Fruit fly (Drosophila melanogaster): ENCODE data around the gene CG34177.

The CG34177 gene

dm6 chr2L:4422154-4422553, 11.6 kb upstream of the CG34177 start:
- TF ChIP-seq kay (GFP tag; ENCODE audit: borderline replicate concordance) (no peak), CG1620 (GFP tag; optimal IDR thresholded peaks at IDR 0.05) (no peak), CG12768 (GFP tag; optimal IDR thresholded peaks at IDR 0.05) (no peak), cnc (optimal IDR thresholded peaks at IDR 0.05) (no peak), CG14711 (tag; optimal IDR thresholded peaks at IDR 0.05) (no peak), Crg-1 (GFP tag; optimal IDR thresholded peaks at IDR 0.05) (no peak), CG7101 (tag; optimal IDR thresholded peaks at IDR 0.05) (no peak), Clk (GFP tag; optimal IDR thresholded peaks at IDR 0.05) (no peak), pad (GFP tag; optimal IDR thresholded peaks at IDR 0.05) (no peak), CG7045 (GFP tag; optimal IDR thresholded peaks at IDR 0.05) (no peak), CG5204 (GFP tag; optimal IDR thresholded peaks at IDR 0.05) (no peak), tj (GFP tag; optimal IDR thresholded peaks at IDR 0.05) (no peak), CG11617 (GFP tag; optimal IDR thresholded peaks at IDR 0.05) (no peak), cic (GFP tag; optimal IDR thresholded peaks at IDR 0.05) (no peak), Mnt (GFP tag; optimal IDR thresholded peaks at IDR 0.05) (no peak), Hr96 (GFP tag; optimal IDR thresholded peaks at IDR 0.05) (no peak), CG33017 (tag; optimal IDR thresholded peaks at IDR 0.05) (no peak), ovo (GFP tag; optimal IDR thresholded peaks at IDR 0.05) (no peak)

dm6 chr2L:4437487-4437886, 3.8 kb downstream of the CG34177 start, which contains the start of gene CG43056:
Gene CG43056, plus strand, starts transcription at chr2L:4437787.
- TF ChIP-seq cnc (optimal IDR thresholded peaks at IDR 0.05) (no peak), Mnt (GFP tag; optimal IDR thresholded peaks at IDR 0.05) (no peak)

dm6 chr2L:4440881-4441737, 7.4 kb downstream of the CG34177 start, which contains the start of gene CG15431:
Gene CG15431, minus strand, starts transcription at chr2L:4441282.
- TF ChIP-seq CG11617 (GFP tag; optimal IDR thresholded peaks at IDR 0.05), result peak; percentile 25
- no peak for TF ChIP-seq kay (GFP tag; ENCODE audit: borderline replicate concordance)
- TF ChIP-seq CG7045 (GFP tag; optimal IDR thresholded peaks at IDR 0.05), result peak; percentile 29
- no peak for TF ChIP-seq CG14711 (tag; optimal IDR thresholded peaks at IDR 0.05)
- TF ChIP-seq CG33017 (tag; optimal IDR thresholded peaks at IDR 0.05), result peak; percentile 5
- no peak for TF ChIP-seq ovo (GFP tag; optimal IDR thresholded peaks at IDR 0.05)
- no peak for TF ChIP-seq CG1620 (GFP tag; optimal IDR thresholded peaks at IDR 0.05)
- no peak for TF ChIP-seq CG7101 (tag; optimal IDR thresholded peaks at IDR 0.05)

- TF ChIP-seq bab1 (GFP tag; optimal IDR thresholded peaks at IDR 0.05), result peak; percentile 9
- no peak for TF ChIP-seq CG5204 (GFP tag; optimal IDR thresholded peaks at IDR 0.05)
- no peak for TF ChIP-seq Clk (GFP tag; optimal IDR thresholded peaks at IDR 0.05)
Measured at dm6 chr2L:4442010-4442587, 8.4 kb downstream of the CG34177 start, which contains the start of the genes Sfp24F and CG15432. Gene Sfp24F, minus strand, starts transcription at chr2L:4442060. Gene CG15432, plus strand, starts transcription at chr2L:4442320.

dm6 chr2L:4444457-4444856, 10.7 kb downstream of the CG34177 start, which contains the start of the genes morgue and Elp3:
Gene morgue, minus strand, starts transcription at chr2L:4444680.
Gene Elp3, plus strand, starts transcription at chr2L:4444732.
- TF ChIP-seq bab1 (GFP tag; optimal IDR thresholded peaks at IDR 0.05), result peak; percentile 29
- no peak for TF ChIP-seq Hr96 (GFP tag; optimal IDR thresholded peaks at IDR 0.05)
- TF ChIP-seq Mnt (GFP tag; optimal IDR thresholded peaks at IDR 0.05), result peak; percentile 93

dm6 chr2L:4448582-4449016, 14.9 kb downstream of the CG34177 start, which contains the start of gene MFS18:
Gene MFS18, minus strand, starts transcription at chr2L:4448635.
- TF ChIP-seq CG11617 (GFP tag; optimal IDR thresholded peaks at IDR 0.05), result peak; percentile 90
- TF ChIP-seq CG1620 (GFP tag; optimal IDR thresholded peaks at IDR 0.05), result peak; percentile 58
- peak; percentile 58 for TF ChIP-seq Clk (GFP tag; optimal IDR thresholded peaks at IDR 0.05)
- TF ChIP-seq bab1 (GFP tag; optimal IDR thresholded peaks at IDR 0.05), result peak; percentile 96
- TF ChIP-seq ovo (GFP tag; optimal IDR thresholded peaks at IDR 0.05), result peak; percentile 77
- TF ChIP-seq CG14711 (tag; optimal IDR thresholded peaks at IDR 0.05), result peak; percentile 97
- no peak for TF ChIP-seq cnc (optimal IDR thresholded peaks at IDR 0.05)
- peak; percentile 94 for TF ChIP-seq CG7101 (tag; optimal IDR thresholded peaks at IDR 0.05)
- peak; percentile 54 for TF ChIP-seq cic (GFP tag; optimal IDR thresholded peaks at IDR 0.05)
- TF ChIP-seq Crg-1 (GFP tag; optimal IDR thresholded peaks at IDR 0.05), result peak; percentile 57
- no peak for TF ChIP-seq CG5204 (GFP tag; optimal IDR thresholded peaks at IDR 0.05)
- peak; percentile 91 for TF ChIP-seq Mnt (GFP tag; optimal IDR thresholded peaks at IDR 0.05)
- TF ChIP-seq CG7045 (GFP tag; optimal IDR thresholded peaks at IDR 0.05), result peak; percentile 81
- peak; percentile 95 for TF ChIP-seq CG12768 (GFP tag; optimal IDR thresholded peaks at IDR 0.05)
- TF ChIP-seq pad (GFP tag; optimal IDR thresholded peaks at IDR 0.05), result peak; percentile 76
- no peak for TF ChIP-seq toe (GFP tag; optimal IDR thresholded peaks at IDR 0.05)
- TF ChIP-seq tj (GFP tag; optimal IDR thresholded peaks at IDR 0.05), result peak; percentile 63
- no peak for TF ChIP-seq Hr96 (GFP tag; optimal IDR thresholded peaks at IDR 0.05)
- TF ChIP-seq kay (GFP tag; ENCODE audit: borderline replicate concordance), result no peak
- peak; percentile 93 for TF ChIP-seq CG33017 (tag; optimal IDR thresholded peaks at IDR 0.05)

Data from whole organism, adult.